Fruit fly (Drosophila melanogaster) whole organism, wandering third instar larva: ENCODE data around the gene Oseg5.

Experiments used
- Rel ChIP-seq, 2 experiments: fragments of 200-800 bp; sonication (Bioruptor generic) in 1 of 2; optimal IDR thresholded peaks; 2 replicates in 1 of 2; 3 replicates in 1 of 2; lab custom pipeline; 2016 to 2019; ENCODE audit warnings: mild to moderate bottlenecking in 2 of 2, missing biosample characterization in 2 of 2, missing genetic modification characterization in 2 of 2, moderate library complexity in 1 of 2
- foxo ChIP-seq, 2 experiments: fragments of 200-800 bp; sonication (Bioruptor generic); optimal IDR thresholded peaks; 2 replicates in 1 of 2; 3 replicates in 1 of 2; lab custom pipeline; 2016 to 2017; ENCODE audit warnings: missing biosample characterization in 2 of 2, missing genetic modification characterization in 2 of 2

dm6 chr2L:20793881-20794280 lies 41.8 kb downstream of the Oseg5 start:
- peak; percentile 2 for TF ChIP-seq Rel (GFP tag; optimal IDR thresholded peaks at IDR 0.05; lab: Kevin White, UChicago)
- peak; percentile 20 for TF ChIP-seq Rel (tag; optimal IDR thresholded peaks at IDR 0.05; lab: Kevin White, UChicago)
- no peak for TF ChIP-seq foxo (GFP tag; optimal IDR thresholded peaks at IDR 0.05; lab: Kevin White, UChicago)
